Fruit fly (Drosophila melanogaster) whole organism, adult: ENCODE data around the gene CG42852.

Experiments used
- CG14711 ChIP-seq: fragments of 200-800 bp; sonication (Bioruptor generic); optimal IDR thresholded peaks from 2 replicates; lab custom pipeline; 2018; ENCODE audit warnings: missing biosample characterization, mild to moderate bottlenecking, missing genetic modification characterization, moderate library complexity
- CG1620 ChIP-seq: fragments of 200-800 bp; sonication (Bioruptor generic); optimal IDR thresholded peaks from 2 replicates; lab custom pipeline; 2016; ENCODE audit warnings: missing biosample characterization, missing genetic modification characterization
- CG33017 ChIP-seq: fragments of 200-800 bp; sonication (Bioruptor generic); optimal IDR thresholded peaks from 2 replicates; lab custom pipeline; 2018; ENCODE audit warnings: missing biosample characterization, mild to moderate bottlenecking, missing genetic modification characterization, moderate library complexity
- Crg-1 ChIP-seq: fragments of 200-800 bp; sonication (Bioruptor generic); optimal IDR thresholded peaks from 2 replicates; lab custom pipeline; 2016; ENCODE audit warnings: missing biosample characterization, missing genetic modification characterization
- Hr96 ChIP-seq: fragments of 200-800 bp; sonication (Bioruptor generic); optimal IDR thresholded peaks from 2 replicates; lab custom pipeline; 2016; ENCODE audit warnings: missing biosample characterization, missing genetic modification characterization
- bab1 ChIP-seq: fragments of 200-800 bp; sonication (Bioruptor generic); optimal IDR thresholded peaks from 3 replicates; lab custom pipeline; 2019; ENCODE audit warnings: missing biosample characterization, mild to moderate bottlenecking, missing genetic modification characterization, moderate library complexity
- cic ChIP-seq: fragments of 200-800 bp; sonication (Bioruptor generic); optimal IDR thresholded peaks from 2 replicates; lab custom pipeline; 2017; ENCODE audit warnings: missing biosample characterization, mild to moderate bottlenecking, missing genetic modification characterization, moderate library complexity
- kay ChIP-seq: fragments of 200-800 bp; sonication (Bioruptor generic); peaks from one replicate; lab custom pipeline; 2016; ENCODE audit warnings: missing biosample characterization, missing genetic modification characterization, borderline replicate concordance
- ovo ChIP-seq: fragments of 200-800 bp; sonication (Bioruptor generic); optimal IDR thresholded peaks from 2 replicates; lab custom pipeline; 2016; ENCODE audit warnings: missing biosample characterization, missing genetic modification characterization
- pad ChIP-seq: fragments of 200-800 bp; sonication (Bioruptor generic); optimal IDR thresholded peaks from 3 replicates; lab custom pipeline; 2017; ENCODE audit warnings: missing biosample characterization, missing genetic modification characterization, mild to moderate bottlenecking, moderate library complexity, missing genetic modification reagents
- toe ChIP-seq: fragments of 200-800 bp; sonication (Bioruptor generic); optimal IDR thresholded peaks from 2 replicates; lab custom pipeline; 2016; ENCODE audit warnings: missing biosample characterization, missing genetic modification characterization

- no peak for TF ChIP-seq Crg-1 (GFP tag; lab: Kevin White, UChicago)
- no peak for TF ChIP-seq cic (GFP tag; lab: Kevin White, UChicago)
- no peak for TF ChIP-seq CG1620 (GFP tag; lab: Kevin White, UChicago)
- no peak for TF ChIP-seq ovo (GFP tag; lab: Kevin White, UChicago)
- TF ChIP-seq pad (GFP tag; lab: Kevin White, UChicago): no peak
- no peak for TF ChIP-seq CG14711 (tag; lab: Kevin White, UChicago)
- no peak for TF ChIP-seq CG33017 (tag; lab: Kevin White, UChicago)
- TF ChIP-seq kay (GFP tag; lab: Kevin White, UChicago): no peak
- TF ChIP-seq bab1 (GFP tag; lab: Kevin White, UChicago): no peak
- no peak for TF ChIP-seq toe (GFP tag; lab: Kevin White, UChicago)
- TF ChIP-seq Hr96 (GFP tag; lab: Kevin White, UChicago): no peak
Observed at dm6 chr3L:16803273-16803672, 48.0 kb downstream of the CG42852 start.
